Worm (Caenorhabditis elegans) whole organism, L1 larva: ENCODE measurements around the gene sams-5.

Experiments
- C04F5.9 ChIP-seq: sonication (generic microtip); optimal IDR thresholded peaks from 2 replicates; lab custom pipeline; 2016; ENCODE audit warnings: missing genetic modification characterization, missing compliant biosample characterization
- C16A3.4 ChIP-seq: fragments of 150-350 bp; optimal IDR thresholded peaks from 2 replicates; lab custom pipeline; 2014; ENCODE audit warnings: missing biosample characterization, missing genetic modification characterization
- aly-2 ChIP-seq: fragments of 150-350 bp; optimal IDR thresholded peaks from 2 replicates; lab custom pipeline; 2014; ENCODE audit warnings: missing biosample characterization, missing genetic modification characterization
- blmp-1 ChIP-seq: fragments of 150-350 bp; optimal IDR thresholded peaks from 2 replicates; lab custom pipeline; 2014; ENCODE audit warnings: missing biosample characterization, missing genetic modification characterization
- ceh-63 ChIP-seq: fragments of 200-800 bp; sonication (Bioruptor generic); optimal IDR thresholded peaks from 2 replicates; lab custom pipeline; 2018; ENCODE audit warnings: mild to moderate bottlenecking, missing genetic modification characterization, missing compliant biosample characterization
- ceh-8 ChIP-seq: fragments of 200-800 bp; sonication (Bioruptor generic); optimal IDR thresholded peaks from 2 replicates; lab custom pipeline; 2018; ENCODE audit warnings: mild to moderate bottlenecking, missing genetic modification characterization, moderate library complexity, missing compliant biosample characterization
- ceh-90 ChIP-seq: sonication (generic microtip); optimal IDR thresholded peaks from 2 replicates; lab custom pipeline; 2016; ENCODE audit warnings: missing genetic modification characterization, missing compliant biosample characterization
- dpl-1 ChIP-seq, 3 experiments: fragments of 150-350 bp in 2 of 3; sonication (generic microtip) in 1 of 3; optimal IDR thresholded peaks; 2 replicates each; lab custom pipeline; 2014 to 2017; ENCODE audit warnings: missing biosample characterization in 3 of 3, missing genetic modification characterization in 3 of 3, missing genetic modification reagents in 3 of 3
- efl-1 ChIP-seq, 4 experiments: fragments of 150-350 bp; optimal IDR thresholded peaks in 3 of 4; peaks in 1 of 4; 1 replicate in 1 of 4; 2 replicates in 3 of 4; lab custom pipeline; 2014; ENCODE audit warnings: missing biosample characterization in 2 of 4, missing genetic modification characterization in 2 of 4, missing genetic modification reagents in 2 of 4
- efl-3 ChIP-seq: fragments of 200-800 bp; sonication (Bioruptor generic); optimal IDR thresholded peaks from 2 replicates; lab custom pipeline; 2018; ENCODE audit warnings: mild to moderate bottlenecking, missing genetic modification characterization, missing compliant biosample characterization
- egl-27 ChIP-seq, 2 experiments: fragments of 150-350 bp in 1 of 2; sonication (generic microtip); optimal IDR thresholded peaks; 3 replicates each; lab custom pipeline; 2017 to 2018; ENCODE audit warnings: missing biosample characterization in 2 of 2, missing genetic modification characterization in 2 of 2, missing genetic modification reagents in 2 of 2
- elt-2 ChIP-seq: sonication (generic microtip); optimal IDR thresholded peaks from 2 replicates; lab custom pipeline; 2016; ENCODE audit warnings: missing genetic modification characterization, mild to moderate bottlenecking, inconsistent platforms, missing compliant biosample characterization, missing genetic modification reagents
- ets-5 ChIP-seq: fragments of 200-800 bp; sonication (Bioruptor generic); IDR thresholded peaks from 2 replicates; pipeline ENCODE4 v1.3.6; 2022; ENCODE audit warnings: missing genetic modification characterization, missing compliant biosample characterization
- fkh-4 ChIP-seq: sonication (generic microtip); optimal IDR thresholded peaks from 2 replicates; lab custom pipeline; 2016; ENCODE audit warnings: missing compliant biosample characterization, missing genetic modification characterization, borderline replicate concordance
- grh-1 ChIP-seq: fragments of 200-800 bp; sonication (Bioruptor generic); IDR thresholded peaks from 2 replicates; pipeline ENCODE4 v1.3.6; 2022; ENCODE audit warnings: missing genetic modification reagents, missing genetic modification characterization, missing compliant biosample characterization
- hpl-2 ChIP-seq: fragments of 150-350 bp; optimal IDR thresholded peaks from 2 replicates; lab custom pipeline; 2014; ENCODE audit warnings: missing biosample characterization, missing genetic modification reagents, missing genetic modification characterization
- lin-13 ChIP-seq: fragments of 150-350 bp; optimal IDR thresholded peaks from 2 replicates; lab custom pipeline; 2014; ENCODE audit warnings: missing biosample characterization, missing genetic modification reagents, missing genetic modification characterization
- lin-14 ChIP-seq: fragments of 200-800 bp; sonication (Bioruptor generic); optimal IDR thresholded peaks from 2 replicates; lab custom pipeline; 2018; ENCODE audit warnings: mild to moderate bottlenecking, missing genetic modification characterization, moderate library complexity, missing compliant biosample characterization
- lin-35 ChIP-seq, 2 experiments: fragments of 150-350 bp; optimal IDR thresholded peaks; 2 replicates each; lab custom pipeline; 2014; ENCODE audit warnings: missing biosample characterization in 2 of 2, missing genetic modification characterization in 2 of 2, missing genetic modification reagents in 2 of 2
- lir-3 ChIP-seq: sonication (generic microtip); optimal IDR thresholded peaks from 2 replicates; lab custom pipeline; 2016; ENCODE audit warnings: mild to moderate bottlenecking, missing genetic modification characterization, moderate library complexity, missing compliant biosample characterization; ENCODE audit not compliant: poor library complexity
- lsy-2 ChIP-seq, 2 experiments: fragments of 150-350 bp; optimal IDR thresholded peaks; 2 replicates each; lab custom pipeline; 2014; ENCODE audit warnings: missing biosample characterization in 2 of 2, missing genetic modification characterization in 2 of 2
- mdl-1 ChIP-seq, 2 experiments: fragments of 150-350 bp; optimal IDR thresholded peaks; 2 replicates each; lab custom pipeline; 2014 to 2017; ENCODE audit warnings: missing biosample characterization in 2 of 2, missing genetic modification characterization in 2 of 2, inconsistent platforms in 1 of 2
- mep-1 ChIP-seq: fragments of 150-350 bp; optimal IDR thresholded peaks from 2 replicates; lab custom pipeline; 2014; ENCODE audit warnings: missing biosample characterization, missing genetic modification characterization
- nhr-11 ChIP-seq: fragments of 150-350 bp; optimal IDR thresholded peaks from 2 replicates; lab custom pipeline; 2014; ENCODE audit warnings: missing biosample characterization, missing genetic modification characterization
- nhr-19 ChIP-seq: fragments of 200-800 bp; sonication (Bioruptor generic); conservative IDR thresholded peaks from 2 replicates; pipeline ENCODE4 v1.3.6; 2022; ENCODE audit warnings: missing genetic modification characterization, missing compliant biosample characterization
- nhr-28 ChIP-seq: fragments of 150-350 bp; optimal IDR thresholded peaks from 2 replicates; lab custom pipeline; 2014; ENCODE audit warnings: missing biosample characterization, missing genetic modification characterization
- nhr-47 ChIP-seq: sonication (generic microtip); optimal IDR thresholded peaks from 2 replicates; lab custom pipeline; 2016; ENCODE audit warnings: mild to moderate bottlenecking, missing genetic modification characterization, moderate library complexity, missing compliant biosample characterization
- nhr-71 ChIP-seq: sonication (generic microtip); optimal IDR thresholded peaks from 2 replicates; lab custom pipeline; 2016; ENCODE audit warnings: mild to moderate bottlenecking, missing genetic modification characterization, moderate library complexity, missing compliant biosample characterization
- nhr-85 ChIP-seq: sonication (generic microtip); peaks from one replicate; lab custom pipeline; 2016; ENCODE audit warnings: missing genetic modification characterization, inconsistent platforms, missing compliant biosample characterization
- nhr-90 ChIP-seq: sonication (generic microtip); optimal IDR thresholded peaks from 2 replicates; lab custom pipeline; 2016; ENCODE audit warnings: mild to moderate bottlenecking, missing genetic modification characterization, missing compliant biosample characterization; ENCODE audit not compliant: poor library complexity
- pax-3 ChIP-seq: fragments of 200-800 bp; sonication (Bioruptor generic); optimal IDR thresholded peaks from 2 replicates; lab custom pipeline; 2018; ENCODE audit warnings: mild to moderate bottlenecking, missing genetic modification characterization, moderate library complexity, missing compliant biosample characterization
- snu-23 ChIP-seq: sonication (generic microtip); optimal IDR thresholded peaks from 2 replicates; lab custom pipeline; 2016; ENCODE audit warnings: missing genetic modification characterization, missing compliant biosample characterization
- sptf-1 ChIP-seq: fragments of 150-350 bp; optimal IDR thresholded peaks from 2 replicates; lab custom pipeline; 2014; ENCODE audit warnings: missing biosample characterization, missing genetic modification characterization
- sup-37 ChIP-seq: fragments of 200-800 bp; sonication (Bioruptor generic); optimal IDR thresholded peaks from 2 replicates; lab custom pipeline; 2018; ENCODE audit warnings: mild to moderate bottlenecking, missing genetic modification characterization, missing compliant biosample characterization
- tlp-1 ChIP-seq: fragments of 150-350 bp; optimal IDR thresholded peaks from 2 replicates; lab custom pipeline; 2014; ENCODE audit warnings: missing biosample characterization, missing genetic modification characterization
- unc-130 ChIP-seq: fragments of 150-350 bp; optimal IDR thresholded peaks from 2 replicates; lab custom pipeline; 2017; ENCODE audit warnings: missing biosample characterization, missing genetic modification characterization, inconsistent platforms
- unc-30 ChIP-seq: sonication (generic microtip); optimal IDR thresholded peaks from 2 replicates; lab custom pipeline; 2017; ENCODE audit warnings: missing biosample characterization, missing genetic modification characterization
- unc-62 ChIP-seq: fragments of 150-350 bp; optimal IDR thresholded peaks from 2 replicates; lab custom pipeline; 2014; ENCODE audit warnings: missing biosample characterization, missing genetic modification reagents, missing genetic modification characterization
- unc-86 ChIP-seq: sonication (generic microtip); optimal IDR thresholded peaks from 2 replicates; lab custom pipeline; 2016; ENCODE audit warnings: missing genetic modification characterization, missing compliant biosample characterization
- vab-15 ChIP-seq: sonication (generic microtip); optimal IDR thresholded peaks from 2 replicates; lab custom pipeline; 2017; ENCODE audit warnings: missing genotype, mild to moderate bottlenecking, missing genetic modification characterization, missing compliant biosample characterization
- zip-4 ChIP-seq: fragments of 200-800 bp; sonication (Bioruptor generic); optimal IDR thresholded peaks from 2 replicates; lab custom pipeline; 2018; ENCODE audit warnings: mild to moderate bottlenecking, missing genetic modification characterization, moderate library complexity, missing compliant biosample characterization

The sams-5 gene

DNA sequence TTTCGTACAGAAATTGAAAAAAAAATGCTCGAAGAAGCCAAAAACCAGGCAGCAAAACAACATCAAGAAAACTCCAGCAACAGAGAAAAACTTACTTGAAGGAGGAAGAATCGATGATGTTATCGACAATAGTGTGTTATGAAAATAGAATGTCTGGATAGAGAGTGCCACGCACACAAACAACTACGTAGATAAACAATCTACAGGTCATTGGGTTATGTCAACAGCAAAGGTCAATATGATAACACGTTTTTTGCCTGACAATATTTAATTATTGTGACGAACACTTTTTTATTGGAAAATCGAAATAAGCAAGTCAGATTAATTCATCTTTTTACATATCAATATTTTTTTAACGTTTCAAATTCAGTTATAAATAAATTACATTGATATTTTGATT, at the start of gene sams-5:
Gene sams-5, minus strand, starts transcription at position 131 of the 400 bp plus-strand sequence.
- TF ChIP-seq pax-3 (tag; lab: Kevin White, UChicago) (no peak), efl-3 (no peak), snu-23 (GFP tag; lab: Kevin White, UChicago) (no peak), ets-5 (no peak)

DNA sequence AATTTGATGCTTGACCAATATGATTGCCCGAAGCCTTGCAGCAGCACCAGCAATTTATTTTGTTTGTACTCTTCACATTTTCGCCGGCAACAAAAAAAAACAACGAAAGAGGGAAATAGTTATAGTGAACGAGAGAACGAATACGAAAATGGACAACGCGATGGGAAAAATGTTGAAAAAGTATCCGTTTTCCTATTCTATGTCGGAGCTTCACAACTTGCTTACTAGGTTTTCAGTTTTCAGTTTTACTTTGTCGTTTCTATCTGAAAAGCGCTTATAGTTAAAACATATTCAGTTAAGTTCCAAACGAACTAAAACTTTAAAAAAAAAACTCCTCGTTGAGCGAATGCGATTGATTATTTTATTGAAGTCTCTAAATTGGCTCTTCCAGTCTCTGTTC, 48.9 kb upstream of the sams-5 start:
- TF ChIP-seq nhr-28, result no peak
- no peak for TF ChIP-seq lin-14 (GFP tag; lab: Kevin White, UChicago)
- no peak for TF ChIP-seq nhr-90 (tag; lab: Kevin White, UChicago)
- no peak for TF ChIP-seq pax-3 (tag; lab: Kevin White, UChicago)
- TF ChIP-seq egl-27 (tag; optimal IDR thresholded peaks at IDR 0.05; lab: Kevin White, UChicago), result no peak
- no peak for TF ChIP-seq ceh-8 (GFP tag; lab: Kevin White, UChicago)
- TF ChIP-seq unc-130 (tag; lab: Kevin White, UChicago), result no peak
- TF ChIP-seq unc-30 (tag; lab: Kevin White, UChicago), result no peak
- TF ChIP-seq ceh-63 (GFP tag; lab: Kevin White, UChicago), result no peak
- no peak for TF ChIP-seq zip-4 (GFP tag; lab: Kevin White, UChicago)
- TF ChIP-seq tlp-1, result no peak
- TF ChIP-seq aly-2, result no peak
- no peak for TF ChIP-seq nhr-19
- no peak for TF ChIP-seq fkh-4
- TF ChIP-seq, all 84 proteins: peak for 0

DNA sequence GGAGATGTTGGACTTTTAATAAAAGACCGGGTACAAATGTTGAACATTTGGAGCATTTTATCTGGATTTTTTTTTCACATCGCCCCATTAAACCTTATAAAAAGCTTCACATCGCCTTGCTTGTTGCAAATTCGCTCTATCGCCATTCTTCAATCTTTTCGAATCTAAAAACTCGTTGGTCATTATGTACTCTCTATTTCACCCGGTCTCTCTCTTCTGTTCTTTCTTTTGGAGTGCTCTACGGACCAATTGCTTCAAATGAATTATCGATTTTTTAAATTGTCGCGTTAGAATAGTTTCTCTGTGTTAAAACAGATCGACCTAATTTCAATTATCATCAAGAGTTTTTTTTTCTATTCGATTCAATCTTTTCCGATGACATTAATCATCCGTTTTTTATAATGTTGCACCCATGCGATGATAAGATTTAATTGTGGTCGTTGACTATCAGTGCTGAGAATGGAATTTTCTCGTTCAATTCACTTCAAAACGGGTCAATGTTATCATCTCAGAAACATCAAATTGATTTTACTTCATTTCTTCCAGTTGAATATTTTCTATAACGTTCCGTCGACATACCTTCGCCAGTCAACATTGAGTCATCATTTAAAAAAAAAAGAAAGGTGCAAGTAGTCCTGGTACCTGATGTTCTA, 48.2 kb upstream of the sams-5 start:
- peak; percentile 21 for TF ChIP-seq blmp-1 (tag; lab: Kevin White, UChicago)
- TF ChIP-seq lin-35 (GFP tag; optimal IDR thresholded peaks at IDR 0.05; lab: Kevin White, UChicago), result peak; percentile 12 to 32
- TF ChIP-seq unc-62 (GFP tag; lab: Kevin White, UChicago), result no peak
- no peak for TF ChIP-seq hpl-2 (GFP tag; lab: Kevin White, UChicago)
- no peak for TF ChIP-seq aly-2
- peak; percentile 9 to 26 for TF ChIP-seq efl-1 (optimal IDR thresholded peaks at IDR 0.05; lab: Kevin White, UChicago)
- TF ChIP-seq efl-1 (GFP tag; optimal IDR thresholded peaks at IDR 0.05 in 1 of 2; lab: Kevin White, UChicago), result peak; percentile 29 to 92
- peak; percentile 44 for TF ChIP-seq lin-14 (GFP tag; lab: Kevin White, UChicago)
- TF ChIP-seq elt-2 (tag; lab: Kevin White, UChicago), result peak; percentile 5
- peak in 1 of 2 experiments; percentile 65 for TF ChIP-seq lsy-2 (tag; optimal IDR thresholded peaks at IDR 0.05; lab: Kevin White, UChicago)
- no peak for TF ChIP-seq vab-15
- peak in 1 of 3 experiments; percentile 43 for TF ChIP-seq dpl-1 (GFP tag; optimal IDR thresholded peaks at IDR 0.05; lab: Kevin White, UChicago)
- no peak for TF ChIP-seq nhr-47 (tag; lab: Kevin White, UChicago)

DNA sequence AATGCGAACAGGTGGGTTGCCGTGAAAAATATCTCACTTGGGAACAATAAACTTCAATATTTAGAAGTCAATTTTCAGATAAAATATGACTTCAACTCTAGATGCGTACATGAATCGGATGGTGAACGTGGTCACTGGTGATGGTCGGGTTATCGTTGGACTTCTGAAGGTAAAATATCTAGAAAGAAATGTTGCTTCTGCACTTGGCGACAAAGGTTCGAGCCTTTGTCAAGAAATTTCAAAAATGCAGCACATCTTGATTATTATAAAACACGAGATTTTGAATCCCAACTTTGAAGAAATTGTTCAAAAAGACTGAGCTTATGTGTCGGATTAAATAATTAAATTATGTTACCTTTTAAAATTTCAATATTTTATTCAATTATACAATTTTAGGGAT, 47.1 kb upstream of the sams-5 start, which contains the start of gene lsm-8:
Gene lsm-8, plus strand, starts transcription at position 79 of the 400 bp plus-strand sequence.
- TF ChIP-seq nhr-19 (no peak), nhr-85 (peak; percentile 51), grh-1 (GFP tag; lab: Robert Waterston, UW) (no peak), efl-1 (optimal IDR thresholded peaks at IDR 0.05; lab: Kevin White, UChicago) (no peak), efl-1 (GFP tag; optimal IDR thresholded peaks at IDR 0.05 in 1 of 2; lab: Kevin White, UChicago) (peak in 1 of 2 experiments; percentile 54)
- TF ChIP-seq, all 84 proteins: peak for 2

DNA sequence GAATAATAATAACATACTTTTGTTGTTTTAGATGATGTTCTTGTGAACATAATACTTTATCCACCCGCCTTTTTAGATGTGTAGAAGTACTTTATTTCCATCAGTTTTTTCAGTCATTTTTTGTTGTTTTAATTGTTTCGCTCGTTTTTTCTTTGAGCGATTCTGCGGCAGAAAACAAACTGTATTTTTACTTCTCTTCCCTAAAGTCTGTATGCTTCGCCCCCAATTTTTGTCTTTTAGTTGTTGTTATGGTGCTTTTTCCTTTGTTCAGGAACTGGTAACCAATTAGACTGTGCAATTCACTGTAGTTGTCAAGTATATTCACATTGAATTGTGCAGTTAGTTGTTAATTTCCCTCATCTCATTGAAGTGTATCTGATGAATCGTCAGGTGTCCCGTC, 46.5 kb upstream of the sams-5 start:
- TF ChIP-seq lir-3 (tag; lab: Kevin White, UChicago) (no peak), lsy-2 (tag; optimal IDR thresholded peaks at IDR 0.05; lab: Kevin White, UChicago) (no peak), C16A3.4 (tag; lab: Kevin White, UChicago) (no peak), unc-86 (tag; lab: Kevin White, UChicago) (no peak), ets-5 (no peak), mdl-1 (tag; optimal IDR thresholded peaks at IDR 0.05; lab: Kevin White, UChicago) (no peak), lin-13 (no peak), lin-35 (GFP tag; optimal IDR thresholded peaks at IDR 0.05; lab: Kevin White, UChicago) (no peak), sptf-1 (no peak), ceh-8 (GFP tag; lab: Kevin White, UChicago) (no peak), ceh-90 (tag; lab: Kevin White, UChicago) (no peak), C04F5.9 (tag; lab: Kevin White, UChicago) (no peak), dpl-1 (GFP tag; optimal IDR thresholded peaks at IDR 0.05; lab: Kevin White, UChicago) (no peak), sup-37 (GFP tag; lab: Kevin White, UChicago) (no peak), ceh-63 (GFP tag; lab: Kevin White, UChicago) (no peak), nhr-28 (no peak), mep-1 (tag; lab: Kevin White, UChicago) (no peak), nhr-71 (tag; lab: Kevin White, UChicago) (no peak), nhr-11 (no peak)
